Worm (Caenorhabditis elegans) whole organism, midembryonic: ENCODE measurements around the gene hot-2.
A peak's percentile ranks its signal among the peaks of the same experiment; 100 is the strongest.

Experiments used
- flt-1 ChIP-seq: fragments of 200-800 bp; sonication (Bioruptor generic); IDR thresholded peaks from 2 replicates; pipeline ENCODE4 v1.3.6; 2022; ENCODE audit warnings: missing genetic modification characterization, missing compliant biosample characterization
- ztf-29 ChIP-seq: fragments of 200-800 bp; sonication (Bioruptor generic); IDR thresholded peaks from 2 replicates; pipeline ENCODE4 v1.3.6; 2022; ENCODE audit warnings: missing genetic modification reagents, missing genetic modification characterization, missing compliant biosample characterization

DNA sequence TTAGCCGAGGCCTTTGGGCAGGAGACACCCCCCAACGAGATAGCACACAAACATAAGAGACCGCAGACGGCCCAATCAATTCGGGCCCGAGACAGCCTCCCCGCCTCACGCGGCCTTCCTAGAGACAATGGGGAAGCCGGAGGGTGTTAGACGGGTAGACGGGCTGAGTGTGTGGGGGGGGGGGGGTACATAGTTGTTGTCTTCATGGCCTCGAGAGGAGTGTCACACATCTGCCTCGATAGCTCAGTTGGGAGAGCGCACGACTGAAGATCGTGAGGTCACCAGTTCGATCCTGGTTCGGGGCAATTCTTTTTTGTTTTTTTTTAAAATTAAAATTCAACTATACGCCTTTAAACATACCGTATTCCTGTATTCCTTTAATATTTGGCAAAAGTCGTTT lies 48.7 kb upstream of the hot-2 start:
- TF ChIP-seq flt-1, result peak; percentile 96
- peak; percentile 91 for TF ChIP-seq ztf-29 (GFP tag; lab: Robert Waterston, UW)
